Worm (Caenorhabditis elegans) whole organism, L4 larva: Measurements from ENCODE around the gene toca-1.

Experiments used
- lim-7 ChIP-seq: fragments of 200-800 bp; sonication (Bioruptor generic); IDR thresholded peaks from 2 replicates; pipeline ENCODE4 v1.3.6; 2022; ENCODE audit warnings: missing genetic modification characterization, missing compliant biosample characterization
- lir-3 ChIP-seq: sonication (generic microtip); optimal IDR thresholded peaks from 2 replicates; lab custom pipeline; 2016; ENCODE audit warnings: mild to moderate bottlenecking, missing genetic modification characterization, missing compliant biosample characterization
- mep-1 ChIP-seq: fragments of 150-350 bp; sonication (generic microtip); optimal IDR thresholded peaks from 3 replicates; lab custom pipeline; 2014; ENCODE audit warnings: missing biosample characterization, missing genetic modification characterization
- nhr-11 ChIP-seq: fragments of 150-350 bp; optimal IDR thresholded peaks from 2 replicates; lab custom pipeline; 2014; ENCODE audit warnings: missing biosample characterization, missing genetic modification characterization
- zag-1 ChIP-seq: fragments of 150-350 bp; optimal IDR thresholded peaks from 2 replicates; lab custom pipeline; 2014; ENCODE audit warnings: missing biosample characterization, missing genetic modification characterization

DNA sequence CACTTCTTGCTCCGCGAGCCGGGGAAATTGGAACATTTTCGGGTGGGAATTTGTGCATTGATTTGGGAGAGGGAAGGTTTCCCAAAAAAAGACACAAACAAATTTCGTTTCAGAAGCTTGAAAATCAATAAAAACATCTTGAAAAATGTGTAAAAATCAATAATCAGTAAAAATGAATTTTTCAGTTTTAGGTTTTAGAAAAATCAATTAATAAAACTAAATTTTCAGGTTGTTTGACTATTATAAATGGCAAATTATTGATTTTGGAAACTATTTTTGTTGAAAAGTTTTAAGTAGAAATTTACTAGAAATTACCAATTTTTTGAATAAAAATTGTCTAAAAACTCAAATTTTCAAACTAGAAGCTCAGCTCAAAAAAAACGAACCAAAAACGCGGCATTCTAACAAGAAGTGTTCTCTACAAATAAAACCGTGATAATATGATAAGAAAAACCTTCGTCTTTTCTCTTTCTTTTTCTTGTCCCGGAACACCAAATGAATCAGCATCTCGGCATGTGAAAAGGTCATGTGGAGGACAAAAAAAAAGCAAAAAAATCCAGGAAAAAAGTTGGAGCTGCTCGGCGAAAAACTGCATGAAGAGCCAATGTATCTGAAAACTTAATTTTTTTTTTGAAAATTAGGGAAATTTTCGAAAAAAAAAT lies 4.4 kb upstream of the toca-1 start:
- TF ChIP-seq lir-3 (no peak), mep-1 (tag; lab: Kevin White, UChicago) (no peak), lim-7 (GFP tag; lab: Robert Waterston, UW) (no peak), zag-1 (tag; lab: Kevin White, UChicago) (no peak), nhr-11 (no peak)
